Worm (Caenorhabditis elegans) whole organism, L4/young adult: ENCODE measurements around the gene chil-21.

Source experiments
- W03F9.2 ChIP-seq: fragments of 150-350 bp; optimal IDR thresholded peaks from 2 replicates; lab custom pipeline; 2014; ENCODE audit warnings: missing biosample characterization, missing genetic modification characterization
- dao-5 ChIP-seq: sonication (generic microtip); optimal IDR thresholded peaks from 2 replicates; lab custom pipeline; 2016; ENCODE audit warnings: missing genotype, missing genetic modification characterization, moderate library complexity, missing compliant biosample characterization
- him-1 ChIP-seq: sonication (generic microtip); optimal IDR thresholded peaks from 2 replicates; lab custom pipeline; 2016; ENCODE audit warnings: missing genotype, missing genetic modification reagents, missing genetic modification characterization, missing compliant biosample characterization

DNA sequence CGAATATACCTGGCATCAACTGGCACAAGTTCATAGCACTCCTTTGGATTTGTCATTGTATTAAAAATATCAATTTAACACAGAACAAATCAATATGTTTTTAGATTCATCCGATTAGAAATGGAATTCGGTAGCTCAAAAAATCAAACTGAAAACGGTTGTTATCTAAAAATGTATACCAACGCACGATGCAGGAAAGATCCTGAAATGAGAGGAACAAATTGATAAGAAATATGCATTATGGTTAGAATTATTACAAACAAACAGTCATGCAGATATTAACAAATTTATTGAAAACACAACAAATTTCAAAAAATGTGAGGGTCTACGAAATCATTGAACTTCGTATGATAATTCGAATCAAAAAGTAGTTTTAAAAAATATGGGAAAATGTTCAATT lies 8.2 kb upstream of the chil-21 start, which contains the start of gene T19H5.6:
- TF ChIP-seq W03F9.2 = no peak
- no peak for TF ChIP-seq dao-5 (tag; lab: Kevin White, UChicago)
- no peak for TF ChIP-seq him-1 (tag; lab: Kevin White, UChicago)
